Worm (Caenorhabditis elegans) whole organism, L4/young adult: ENCODE data around the gene T19C4.24.
"Not testable (repeated sequence)": the region's sequence is repeated elsewhere in the genome, so short reads cannot be mapped to it uniquely, and the experiment has no call there.

ENCODE experiments used
- W03F9.2 ChIP-seq: fragments of 150-350 bp; optimal IDR thresholded peaks from 2 replicates; lab custom pipeline; 2014; ENCODE audit warnings: missing biosample characterization, missing genetic modification characterization
- dao-5 ChIP-seq: sonication (generic microtip); optimal IDR thresholded peaks from 2 replicates; lab custom pipeline; 2016; ENCODE audit warnings: missing genotype, missing genetic modification characterization, moderate library complexity, missing compliant biosample characterization
- him-1 ChIP-seq: sonication (generic microtip); optimal IDR thresholded peaks from 2 replicates; lab custom pipeline; 2016; ENCODE audit warnings: missing genotype, missing genetic modification reagents, missing genetic modification characterization, missing compliant biosample characterization

The T19C4.24 gene

ce11 chrV:11123817-11124337 is 22.9 kb downstream of the T19C4.24 start, which contains the start of the genes atp-5 and lmtr-3:
TSS of gene atp-5 (minus strand) at chrV:11123867.
TSS of gene lmtr-3 (plus strand) at chrV:11124186.
- peak; percentile 34 for TF ChIP-seq him-1 (tag; lab: Kevin White, UChicago)
- no peak for TF ChIP-seq dao-5 (tag; lab: Kevin White, UChicago)
- TF ChIP-seq W03F9.2 (tag; lab: Kevin White, UChicago), result peak; percentile 84

ce11 chrV:11122466-11122865 is 24.3 kb downstream of the T19C4.24 start, which contains the start of gene mboa-2:
TSS of gene mboa-2 (minus strand) at chrV:11122493.
- TF ChIP-seq dao-5 (tag; lab: Kevin White, UChicago) (no peak), W03F9.2 (tag; lab: Kevin White, UChicago) (peak; percentile 12)

DNA sequence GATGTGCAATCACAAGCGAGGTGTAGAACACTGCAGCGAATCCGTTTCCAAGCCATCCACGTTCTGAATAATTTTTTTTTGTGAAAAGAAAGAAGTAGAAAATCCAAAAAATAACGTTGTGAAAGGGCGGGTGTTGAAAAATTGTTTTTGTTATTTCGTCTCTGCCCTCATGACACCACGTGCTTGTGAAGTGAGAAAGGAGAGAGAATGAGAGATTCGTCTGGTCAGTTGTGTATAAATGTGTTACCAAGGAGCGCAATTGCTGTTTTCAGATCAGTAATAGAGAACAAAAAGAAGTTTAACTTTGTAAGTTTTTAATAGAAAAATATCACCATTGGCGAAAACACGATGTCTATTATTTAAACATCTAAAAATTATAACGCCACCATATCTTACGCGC is 25.6 kb downstream of the T19C4.24 start:
- no peak for TF ChIP-seq him-1 (tag; lab: Kevin White, UChicago)
- no peak for TF ChIP-seq W03F9.2 (tag; lab: Kevin White, UChicago)
- no peak for TF ChIP-seq dao-5 (tag; lab: Kevin White, UChicago)

ce11 chrV:11119294-11119755 is 27.5 kb downstream of the T19C4.24 start, which contains the start of gene scb-1:
TSS of gene scb-1 (minus strand) at chrV:11119705.
- no peak for TF ChIP-seq him-1 (tag; lab: Kevin White, UChicago)
- no peak for TF ChIP-seq W03F9.2 (tag; lab: Kevin White, UChicago)
- TF ChIP-seq dao-5 (tag; lab: Kevin White, UChicago), result no peak

- no peak for TF ChIP-seq dao-5 (tag; lab: Kevin White, UChicago)
- TF ChIP-seq him-1 (tag; lab: Kevin White, UChicago), result no peak
- no peak for TF ChIP-seq W03F9.2 (tag; lab: Kevin White, UChicago)
Observed at ce11 chrV:11118179-11118725, 28.6 kb downstream of the T19C4.24 start.

DNA sequence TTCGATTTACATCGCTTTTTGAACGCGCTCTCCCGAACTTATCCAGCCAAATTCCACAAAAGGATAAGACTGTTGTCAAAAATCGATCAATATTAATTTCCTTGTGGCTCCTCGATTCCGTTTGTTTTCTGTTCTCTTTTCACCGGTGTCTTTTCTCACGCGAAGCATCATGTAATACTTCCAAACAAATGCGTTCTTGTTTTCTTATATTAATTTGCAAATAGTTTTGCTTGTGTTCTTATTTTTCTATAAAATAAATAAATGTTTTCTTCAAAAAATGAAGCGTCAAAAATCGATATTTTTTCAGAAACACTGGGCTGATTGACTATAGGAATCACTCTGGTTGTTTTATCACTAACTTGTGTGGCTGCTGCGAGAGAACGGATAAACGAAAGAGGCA is 33.2 kb downstream of the T19C4.24 start, which contains the start of gene math-33:
Gene math-33 (plus strand): TSS at position 301 of the 400 bp plus-strand sequence.
- no peak for TF ChIP-seq him-1 (tag; lab: Kevin White, UChicago)
- TF ChIP-seq dao-5 (tag; lab: Kevin White, UChicago), result no peak
- no peak for TF ChIP-seq W03F9.2 (tag; lab: Kevin White, UChicago)

ce11 chrV:11113041-11113574 is 33.7 kb downstream of the T19C4.24 start, which contains the start of gene erfa-3:
TSS of gene erfa-3 (minus strand) at chrV:11113091.
- no peak for TF ChIP-seq him-1 (tag; lab: Kevin White, UChicago)
- TF ChIP-seq W03F9.2 (tag; lab: Kevin White, UChicago), result peak; percentile 68
- no peak for TF ChIP-seq dao-5 (tag; lab: Kevin White, UChicago)

- not testable (repeated sequence) for TF ChIP-seq dao-5, him-1, W03F9.2 (tag; lab: Kevin White, UChicago)
Observed at ce11 chrV:11109647-11110046, 37.2 kb downstream of the T19C4.24 start, which contains the start of gene Y42A5A.5. TSS of gene Y42A5A.5 (minus strand) at chrV:11109747.

ce11 chrV:11104408-11104807 is 42.4 kb downstream of the T19C4.24 start:
- TF ChIP-seq dao-5 (tag; lab: Kevin White, UChicago) (no peak), him-1 (tag; lab: Kevin White, UChicago) (no peak), W03F9.2 (tag; lab: Kevin White, UChicago) (no peak)

- no peak for TF ChIP-seq dao-5 (tag; lab: Kevin White, UChicago)
- no peak for TF ChIP-seq him-1 (tag; lab: Kevin White, UChicago)
- no peak for TF ChIP-seq W03F9.2 (tag; lab: Kevin White, UChicago)
Observed at ce11 chrV:11098599-11098998, 48.2 kb downstream of the T19C4.24 start, which contains the start of gene cdkl-1. TSS of gene cdkl-1 (plus strand) at chrV:11098899.
